Fruit fly (Drosophila melanogaster): ENCODE measurements around the gene mtSSB.

The mtSSB gene

dm6 chr3R:16208924-16209713 is 4.1 kb upstream of the mtSSB start (continued):
- TF ChIP-seq CG11902 (GFP tag; optimal IDR thresholded peaks at IDR 0.05), result peak; percentile 35
- TF ChIP-seq CG31627 (GFP tag; optimal IDR thresholded peaks at IDR 0.05), result peak; percentile 37
- TF ChIP-seq CG16779 (tag; optimal IDR thresholded peaks at IDR 0.05), result peak; percentile 67
- TF ChIP-seq Blimp-1 (GFP tag; optimal IDR thresholded peaks at IDR 0.05), result no peak
- TF ChIP-seq svp (GFP tag), result peak; percentile 80
- peak; percentile 78 for TF ChIP-seq esn (GFP tag; optimal IDR thresholded peaks at IDR 0.05)
- TF ChIP-seq fkh (GFP tag; optimal IDR thresholded peaks at IDR 0.05), result no peak
- TF ChIP-seq Hr4 (GFP tag; optimal IDR thresholded peaks at IDR 0.05), result peak; percentile 41
- peak; percentile 19 for TF ChIP-seq CG6854 (GFP tag; optimal IDR thresholded peaks at IDR 0.05)
- peak; percentile 50 for TF ChIP-seq CG3919 (GFP tag; optimal IDR thresholded peaks at IDR 0.05)
- TF ChIP-seq achi (GFP tag; optimal IDR thresholded peaks at IDR 0.05), result peak; percentile 81
- TF ChIP-seq CG10669 (GFP tag; optimal IDR thresholded peaks at IDR 0.05), result peak; percentile 75
- TF ChIP-seq vri (GFP tag; optimal IDR thresholded peaks at IDR 0.05), result no peak
- TF ChIP-seq Smox (GFP tag; optimal IDR thresholded peaks at IDR 0.05), result peak; percentile 51
- TF ChIP-seq CG34406 (GFP tag; optimal IDR thresholded peaks at IDR 0.05), result peak; percentile 73
- TF ChIP-seq CG6276 (GFP tag; optimal IDR thresholded peaks at IDR 0.05), result peak; percentile 52
- no peak for TF ChIP-seq dac (GFP tag; optimal IDR thresholded peaks at IDR 0.05)
- TF ChIP-seq CG6808 (GFP tag; optimal IDR thresholded peaks at IDR 0.05), result peak; percentile 75
- TF ChIP-seq Eip78C (GFP tag), result peak; percentile 92
- TF ChIP-seq Sox14 (GFP tag; optimal IDR thresholded peaks at IDR 0.05), result peak; percentile 56
- no peak for TF ChIP-seq Eip93F (GFP tag; optimal IDR thresholded peaks at IDR 0.05)
- TF ChIP-seq CG9139 (GFP tag; optimal IDR thresholded peaks at IDR 0.05), result peak; percentile 43

- TF ChIP-seq eg (GFP tag; IDR thresholded peaks at IDR 0.05) (peak; percentile 93), ss (GFP tag; optimal IDR thresholded peaks at IDR 0.05) (peak; percentile 95 to 98), CG3919 (GFP tag; optimal IDR thresholded peaks at IDR 0.05) (peak; percentile 74), CG6163 (GFP tag; IDR thresholded peaks at IDR 0.05) (peak; percentile 95), CG32006 (GFP tag; optimal IDR thresholded peaks at IDR 0.05) (peak; percentile 63), Eip78C (GFP tag) (peak; percentile 57), CG6808 (GFP tag; optimal IDR thresholded peaks at IDR 0.05) (peak; percentile 94), CG10669 (GFP tag; optimal IDR thresholded peaks at IDR 0.05) (peak; percentile 90), Sox102F (GFP tag; optimal IDR thresholded peaks at IDR 0.05) (peak; percentile 66), CG16779 (tag; optimal IDR thresholded peaks at IDR 0.05) (peak; percentile 94), spab (GFP tag; optimal IDR thresholded peaks at IDR 0.05) (peak; percentile 89), Sox15 (GFP tag; optimal IDR thresholded peaks at IDR 0.05) (no peak), CG8119 (GFP tag; IDR thresholded peaks at IDR 0.05) (peak; percentile 88), CG34406 (GFP tag; optimal IDR thresholded peaks at IDR 0.05) (peak; percentile 76), CG3032 (tag; optimal IDR thresholded peaks at IDR 0.05) (peak; percentile 77), cyc (GFP tag; optimal IDR thresholded peaks at IDR 0.05) (no peak), vri (GFP tag; optimal IDR thresholded peaks at IDR 0.05) (peak; percentile 78), CG6276 (GFP tag; optimal IDR thresholded peaks at IDR 0.05) (peak; percentile 93), Ets96B (tag; optimal IDR thresholded peaks at IDR 0.05) (peak; percentile 86), Smox (GFP tag; optimal IDR thresholded peaks at IDR 0.05) (peak; percentile 11), CG9139 (GFP tag; optimal IDR thresholded peaks at IDR 0.05) (peak; percentile 97), CG4318 (GFP tag; optimal IDR thresholded peaks at IDR 0.05) (no peak), Eip93F (GFP tag; optimal IDR thresholded peaks at IDR 0.05) (peak; percentile 82), achi (GFP tag; optimal IDR thresholded peaks at IDR 0.05) (peak; percentile 77), topi (GFP tag; optimal IDR thresholded peaks at IDR 0.05) (peak; percentile 54), CG6792 (GFP tag; optimal IDR thresholded peaks at IDR 0.05) (peak; percentile 84), svp (GFP tag) (peak; percentile 39), CG11762 (GFP tag; optimal IDR thresholded peaks at IDR 0.05; ENCODE audit: insufficient read depth) (peak; percentile 70), Hr38 (GFP tag; optimal IDR thresholded peaks at IDR 0.05) (no peak), CG15336 (GFP tag; IDR thresholded peaks at IDR 0.05) (peak; percentile 85), Sox14 (GFP tag; optimal IDR thresholded peaks at IDR 0.05) (peak; percentile 66), Ets21C (GFP tag; optimal IDR thresholded peaks at IDR 0.05) (no peak), Hr39 (GFP tag; optimal IDR thresholded peaks at IDR 0.05) (no peak), CG31627 (GFP tag; optimal IDR thresholded peaks at IDR 0.05) (no peak), dac (GFP tag; optimal IDR thresholded peaks at IDR 0.05) (peak; percentile 70), fd59A (GFP tag; optimal IDR thresholded peaks at IDR 0.05) (peak; percentile 73), Eip75B (GFP tag; optimal IDR thresholded peaks at IDR 0.05) (peak; percentile 53), acj6 (GFP tag; optimal IDR thresholded peaks at IDR 0.05) (peak; percentile 43), fd85E (GFP tag; optimal IDR thresholded peaks at IDR 0.05) (peak; percentile 55)
Measured at dm6 chr3R:16208106-16208780, 3.2 kb upstream of the mtSSB start.
